Fruit fly (Drosophila melanogaster) whole organism, embryonic: Measurements from ENCODE around the gene mus201.

ENCODE experiments used
- CG12391 ChIP-seq: fragments of 200-800 bp; sonication (Bioruptor generic); optimal IDR thresholded peaks from 3 replicates; lab custom pipeline; 2018; ENCODE audit warnings: missing biosample characterization, mild to moderate bottlenecking, missing genetic modification characterization, moderate library complexity
- eyg ChIP-seq: fragments of 200-800 bp; sonication (Bioruptor generic); optimal IDR thresholded peaks from 3 replicates; lab custom pipeline; 2016; ENCODE audit warnings: missing biosample characterization, missing genetic modification characterization
- otp ChIP-seq: fragments of 200-800 bp; sonication (Bioruptor generic); IDR thresholded peaks from 3 replicates; pipeline ENCODE4, ENCODE4 v1.3.6; 2022; ENCODE audit warnings: missing biosample characterization, missing genetic modification characterization

dm6 chr2L:8485562-8485961 is 47.6 kb downstream of the mus201 start:
- TF ChIP-seq CG12391 (tag; lab: Kevin White, UChicago) (no peak), eyg (GFP tag; lab: Kevin White, UChicago) (no peak), otp (no peak)
